Worm (Caenorhabditis elegans) whole organism, late embryonic: ENCODE data around the gene F54D5.17.

Experiments used
- C08G9.2 ChIP-seq: sonication (generic microtip); optimal IDR thresholded peaks from 2 replicates; lab custom pipeline; 2016; ENCODE audit warnings: mild to moderate bottlenecking, missing genetic modification characterization, moderate library complexity, missing compliant biosample characterization
- C38D4.7 ChIP-seq: fragments of 200-800 bp; sonication (Bioruptor generic); optimal IDR thresholded peaks from 2 replicates; lab custom pipeline; 2018; ENCODE audit warnings: mild to moderate bottlenecking, missing genetic modification characterization, moderate library complexity, missing compliant biosample characterization
- K02D7.2 ChIP-seq: sonication (generic microtip); optimal IDR thresholded peaks from 2 replicates; lab custom pipeline; 2017; ENCODE audit warnings: mild to moderate bottlenecking, missing genetic modification characterization, missing compliant biosample characterization
- ahr-1 ChIP-seq: sonication (generic microtip); optimal IDR thresholded peaks from 2 replicates; lab custom pipeline; 2016; ENCODE audit warnings: missing genetic modification characterization, missing compliant biosample characterization
- ama-1 ChIP-seq: fragments of 150-350 bp; optimal IDR thresholded peaks from 2 replicates; lab custom pipeline; 2014
- ceh-14 ChIP-seq: sonication (generic microtip); optimal IDR thresholded peaks from 2 replicates; lab custom pipeline; 2016; ENCODE audit warnings: missing genotype, missing genetic modification characterization, missing compliant biosample characterization
- ceh-18 ChIP-seq: sonication (generic microtip); optimal IDR thresholded peaks from 2 replicates; lab custom pipeline; 2016; ENCODE audit warnings: missing genetic modification characterization, missing compliant biosample characterization
- ceh-2 ChIP-seq: sonication (generic microtip); optimal IDR thresholded peaks from 2 replicates; lab custom pipeline; 2016; ENCODE audit warnings: missing genotype, missing genetic modification characterization, missing compliant biosample characterization
- ceh-22 ChIP-seq: sonication (generic microtip); optimal IDR thresholded peaks from 2 replicates; lab custom pipeline; 2017; ENCODE audit warnings: missing biosample characterization, missing genetic modification characterization
- ceh-24 ChIP-seq: sonication (generic microtip); optimal IDR thresholded peaks from 2 replicates; lab custom pipeline; 2016; ENCODE audit warnings: mild to moderate bottlenecking, missing genetic modification characterization, missing compliant biosample characterization
- ceh-31 ChIP-seq: sonication (generic microtip); optimal IDR thresholded peaks from 2 replicates; lab custom pipeline; 2016; ENCODE audit warnings: missing genetic modification characterization, missing compliant biosample characterization
- ceh-34 ChIP-seq: sonication (generic microtip); optimal IDR thresholded peaks from 2 replicates; lab custom pipeline; 2016; ENCODE audit warnings: mild to moderate bottlenecking, missing genetic modification characterization, missing compliant biosample characterization
- ceh-45 ChIP-seq: fragments of 200-800 bp; sonication (Bioruptor generic); IDR thresholded peaks from 2 replicates; pipeline ENCODE4 v1.3.6; 2022; ENCODE audit warnings: missing genetic modification reagents, missing genetic modification characterization, missing compliant biosample characterization
- ceh-48 ChIP-seq: sonication (generic microtip); optimal IDR thresholded peaks from 2 replicates; lab custom pipeline; 2016; ENCODE audit warnings: missing genetic modification characterization, inconsistent platforms, missing compliant biosample characterization
- ceh-6 ChIP-seq: fragments of 200-800 bp; sonication (Bioruptor generic); optimal IDR thresholded peaks from 2 replicates; lab custom pipeline; 2018; ENCODE audit warnings: mild to moderate bottlenecking, missing genetic modification characterization, missing compliant biosample characterization
- ceh-9 ChIP-seq: sonication (generic microtip); optimal IDR thresholded peaks from 2 replicates; lab custom pipeline; 2016; ENCODE audit warnings: mild to moderate bottlenecking, missing genetic modification characterization, inconsistent platforms, missing compliant biosample characterization
- che-1 ChIP-seq: sonication (generic microtip); optimal IDR thresholded peaks from 2 replicates; lab custom pipeline; 2016; ENCODE audit warnings: mild to moderate bottlenecking, missing genetic modification characterization, missing compliant biosample characterization
- dmd-4 ChIP-seq: sonication (generic microtip); optimal IDR thresholded peaks from 2 replicates; lab custom pipeline; 2016; ENCODE audit warnings: borderline replicate concordance, missing genetic modification characterization, missing compliant biosample characterization
- dve-1 ChIP-seq: sonication (generic microtip); optimal IDR thresholded peaks from 2 replicates; lab custom pipeline; 2017; ENCODE audit warnings: antibody characterized with exemption, mild to moderate bottlenecking, missing genetic modification characterization, missing compliant biosample characterization
- elt-2 ChIP-seq: sonication (generic microtip); optimal IDR thresholded peaks from 2 replicates; lab custom pipeline; 2016; ENCODE audit warnings: missing genetic modification reagents, missing genetic modification characterization, missing compliant biosample characterization
- elt-4 ChIP-seq: sonication (generic microtip); optimal IDR thresholded peaks from 2 replicates; lab custom pipeline; 2016; ENCODE audit warnings: missing genetic modification characterization, missing compliant biosample characterization
- fkh-10 ChIP-seq: fragments of 150-350 bp; optimal IDR thresholded peaks from 2 replicates; lab custom pipeline; 2014; ENCODE audit warnings: missing biosample characterization, missing genetic modification reagents, missing genetic modification characterization
- fkh-6 ChIP-seq: sonication (generic microtip); optimal IDR thresholded peaks from 2 replicates; lab custom pipeline; 2016; ENCODE audit warnings: missing genetic modification characterization, missing compliant biosample characterization
- gmeb-2 ChIP-seq: sonication (generic microtip); optimal IDR thresholded peaks from 2 replicates; lab custom pipeline; 2016; ENCODE audit warnings: missing genetic modification characterization, inconsistent platforms, missing compliant biosample characterization
- hlh-13 ChIP-seq: fragments of 200-800 bp; sonication (Bioruptor generic); optimal IDR thresholded peaks from 2 replicates; lab custom pipeline; 2018; ENCODE audit warnings: mild to moderate bottlenecking, missing genetic modification characterization, missing compliant biosample characterization
- hlh-15 ChIP-seq: sonication (generic microtip); optimal IDR thresholded peaks from 2 replicates; lab custom pipeline; 2016; ENCODE audit warnings: missing genetic modification characterization, missing compliant biosample characterization
- hlh-8 ChIP-seq: sonication (generic microtip); optimal IDR thresholded peaks from 2 replicates; lab custom pipeline; 2016; ENCODE audit warnings: missing genotype, missing genetic modification characterization, missing compliant biosample characterization
- nhr-11 ChIP-seq: fragments of 150-350 bp; optimal IDR thresholded peaks from 2 replicates; lab custom pipeline; 2014; ENCODE audit warnings: missing biosample characterization, missing genetic modification characterization
- nhr-232 ChIP-seq: sonication (generic microtip); optimal IDR thresholded peaks from 2 replicates; lab custom pipeline; 2016; ENCODE audit warnings: missing genetic modification characterization, missing compliant biosample characterization
- npax-4 ChIP-seq: sonication (generic microtip); optimal IDR thresholded peaks from 2 replicates; lab custom pipeline; 2016; ENCODE audit warnings: missing genetic modification characterization, missing compliant biosample characterization
- pag-3 ChIP-seq: sonication (generic microtip); optimal IDR thresholded peaks from 2 replicates; lab custom pipeline; 2016; ENCODE audit warnings: missing compliant biosample characterization, missing genetic modification characterization, borderline replicate concordance
- pat-9 ChIP-seq: fragments of 200-800 bp; sonication (Bioruptor generic); optimal IDR thresholded peaks from 2 replicates; lab custom pipeline; 2018; ENCODE audit warnings: mild to moderate bottlenecking, missing genetic modification characterization, moderate library complexity, missing compliant biosample characterization
- pax-1 ChIP-seq: fragments of 150-350 bp; optimal IDR thresholded peaks from 2 replicates; lab custom pipeline; 2014; ENCODE audit warnings: missing biosample characterization, missing genetic modification characterization
- pha-2 ChIP-seq: sonication (generic microtip); optimal IDR thresholded peaks from 2 replicates; lab custom pipeline; 2017; ENCODE audit warnings: mild to moderate bottlenecking, missing genetic modification characterization, missing compliant biosample characterization
- pqm-1 ChIP-seq: sonication (generic microtip); optimal IDR thresholded peaks from 2 replicates; lab custom pipeline; 2016; ENCODE audit warnings: missing genetic modification characterization, missing compliant biosample characterization
- ref-2 ChIP-seq: sonication (generic microtip); optimal IDR thresholded peaks from 2 replicates; lab custom pipeline; 2016; ENCODE audit warnings: missing genetic modification characterization, missing compliant biosample characterization
- rnt-1 ChIP-seq: sonication (generic microtip); optimal IDR thresholded peaks from 2 replicates; lab custom pipeline; 2016; ENCODE audit warnings: missing genetic modification characterization, missing compliant biosample characterization
- sdc-2 ChIP-seq: sonication (generic microtip); optimal IDR thresholded peaks from 2 replicates; lab custom pipeline; 2016; ENCODE audit warnings: missing genotype, missing genetic modification characterization, missing compliant biosample characterization
- syd-9 ChIP-seq: sonication (generic microtip); optimal IDR thresholded peaks from 2 replicates; lab custom pipeline; 2016; ENCODE audit warnings: mild to moderate bottlenecking, missing genetic modification characterization, moderate library complexity, missing compliant biosample characterization
- tbx-7 ChIP-seq: sonication (generic microtip); optimal IDR thresholded peaks from 2 replicates; lab custom pipeline; 2016; ENCODE audit warnings: missing genotype, missing genetic modification characterization, missing compliant biosample characterization
- unc-3 ChIP-seq, 2 experiments: fragments of 200-800 bp in 1 of 2; sonication (Bioruptor generic) in 1 of 2; sonication (generic microtip) in 1 of 2; conservative IDR thresholded peaks in 1 of 2; optimal IDR thresholded peaks in 1 of 2; 2 replicates each; pipeline versions ENCODE4 v1.3.6 to Lab custom; 2016 to 2022; ENCODE audit warnings: missing compliant biosample characterization in 2 of 2, missing genetic modification characterization in 2 of 2, missing genetic modification reagents in 1 of 2
- unc-55 ChIP-seq: sonication (generic microtip); optimal IDR thresholded peaks from 2 replicates; lab custom pipeline; 2017; ENCODE audit warnings: missing biosample characterization, missing genetic modification reagents, missing genetic modification characterization
- unc-86 ChIP-seq: sonication (generic microtip); optimal IDR thresholded peaks from 2 replicates; lab custom pipeline; 2016; ENCODE audit warnings: missing genetic modification characterization, missing compliant biosample characterization
- zip-5 ChIP-seq: sonication (generic microtip); optimal IDR thresholded peaks from 2 replicates; lab custom pipeline; 2016; ENCODE audit warnings: missing genetic modification characterization, missing compliant biosample characterization
- ztf-16 ChIP-seq: sonication (generic microtip); optimal IDR thresholded peaks from 2 replicates; lab custom pipeline; 2017; ENCODE audit warnings: missing genetic modification characterization, missing compliant biosample characterization

F54D5.17 gene

DNA sequence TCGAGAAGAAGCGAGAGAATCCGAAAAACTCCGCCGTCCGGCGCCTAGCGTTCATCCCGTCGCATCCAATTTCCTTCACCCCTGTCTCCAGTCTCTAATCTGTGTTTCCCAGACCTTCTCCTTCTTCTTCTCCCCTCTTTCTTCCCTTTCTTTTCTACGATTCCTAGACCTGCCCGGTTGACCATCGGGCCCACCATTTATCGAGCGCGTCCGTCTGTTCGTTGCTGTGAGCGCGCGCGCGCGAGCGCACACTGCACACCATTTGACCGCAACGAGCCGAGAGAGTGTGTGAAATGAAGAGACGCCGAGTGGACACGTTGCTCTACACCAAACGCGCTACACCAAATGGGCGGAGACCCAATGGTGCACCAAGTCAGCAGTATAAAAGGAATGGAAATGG, 19.3 kb upstream of the F54D5.17 start (continued):
- TF ChIP-seq ceh-45, result no peak
- TF ChIP-seq fkh-10 (GFP tag; lab: Kevin White, UChicago), result no peak
- no peak for TF ChIP-seq che-1
- TF ChIP-seq ceh-31 (tag; lab: Kevin White, UChicago), result peak; percentile 66
- peak; percentile 49 for TF ChIP-seq rnt-1 (tag; lab: Kevin White, UChicago)
- peak; percentile 32 for TF ChIP-seq syd-9 (tag; lab: Kevin White, UChicago)
- TF ChIP-seq pag-3 (tag; lab: Kevin White, UChicago), result no peak
- TF ChIP-seq hlh-13, result no peak
- TF ChIP-seq pat-9, result no peak
- peak; percentile 17 for TF ChIP-seq ceh-6 (GFP tag; lab: Kevin White, UChicago)
- no peak for TF ChIP-seq nhr-11 (tag; lab: Kevin White, UChicago)
- peak; percentile 52 for TF ChIP-seq ref-2 (tag; lab: Kevin White, UChicago)
- no peak for TF ChIP-seq K02D7.2 (tag; lab: Kevin White, UChicago)
- TF ChIP-seq hlh-8 (tag; lab: Kevin White, UChicago), result no peak
- no peak for TF ChIP-seq C38D4.7 (GFP tag; lab: Kevin White, UChicago)
- peak; percentile 16 for TF ChIP-seq ceh-14
- no peak for TF ChIP-seq unc-55
- TF ChIP-seq elt-2 (tag; lab: Kevin White, UChicago), result no peak
- no peak for TF ChIP-seq pha-2 (tag; lab: Kevin White, UChicago)
- TF ChIP-seq dve-1 (tag; lab: Kevin White, UChicago), result no peak
- TF ChIP-seq fkh-6 (tag; lab: Kevin White, UChicago), result no peak
- peak; percentile 33 for TF ChIP-seq C08G9.2 (tag; lab: Kevin White, UChicago)
- TF ChIP-seq pqm-1, result no peak
- no peak for TF ChIP-seq unc-3 (GFP tag; conservative IDR thresholded peaks at IDR 0.05; lab: Robert Waterston, UW)
- TF ChIP-seq unc-3 (tag; optimal IDR thresholded peaks at IDR 0.05; lab: Kevin White, UChicago), result no peak
- no peak for TF ChIP-seq npax-4 (tag; lab: Kevin White, UChicago)
- no peak for TF ChIP-seq ceh-9 (tag; lab: Kevin White, UChicago)
- no peak for TF ChIP-seq ztf-16
- TF ChIP-seq ceh-22 (tag; lab: Kevin White, UChicago), result no peak
- peak; percentile 28 for TF ChIP-seq pax-1
- peak; percentile 78 for TF ChIP-seq ceh-34 (tag; lab: Kevin White, UChicago)
- TF ChIP-seq tbx-7 (tag; lab: Kevin White, UChicago), result no peak
- TF ChIP-seq hlh-15 (tag; lab: Kevin White, UChicago), result no peak
- TF ChIP-seq dmd-4, result peak; percentile 41
- TF ChIP-seq ceh-24 (tag; lab: Kevin White, UChicago), result no peak
- TF ChIP-seq ceh-2, result peak; percentile 31
- no peak for TF ChIP-seq ceh-18
- TF ChIP-seq sdc-2 (tag; lab: Kevin White, UChicago), result no peak
- TF ChIP-seq nhr-232 (tag; lab: Kevin White, UChicago), result no peak
- TF ChIP-seq ceh-48 (tag; lab: Kevin White, UChicago), result peak; percentile 22
- no peak for TF ChIP-seq zip-5 (tag; lab: Kevin White, UChicago)
- no peak for TF ChIP-seq elt-4 (tag; lab: Kevin White, UChicago)
- no peak for TF ChIP-seq gmeb-2
- no peak for TF ChIP-seq unc-86
- TF ChIP-seq ahr-1 (tag; lab: Kevin White, UChicago), result no peak
- TF ChIP-seq, all 69 proteins: peak for 18

- no peak for TF ChIP-seq ref-2 (tag; lab: Kevin White, UChicago)
- peak; percentile 96 for TF ChIP-seq ama-1 (lab: Kevin White, UChicago)
Observed at ce11 chrII:11537606-11538016, 18.8 kb upstream of the F54D5.17 start.
